Fruit fly (Drosophila melanogaster): Measurements from ENCODE around the gene Dop1R1.

dm6 chr3R:14261113-14261512, 46.5 kb upstream of the Dop1R1 start, which contains the start of gene CG14840:
- TF ChIP-seq fd96Ca (GFP tag; IDR thresholded peaks at IDR 0.05) (no peak), CG17806 (tag; optimal IDR thresholded peaks at IDR 0.05) (no peak)

Data from whole organism, pupa.